Fruit fly (Drosophila melanogaster) whole organism, adult: Measurements from ENCODE around the gene Surf4.

Experiments
- CG11617 ChIP-seq: fragments of 200-800 bp; sonication (Bioruptor generic); optimal IDR thresholded peaks from 2 replicates; lab custom pipeline; 2017; ENCODE audit warnings: mild to moderate bottlenecking, missing biosample characterization, missing genetic modification reagents, missing genetic modification characterization
- CG12768 ChIP-seq: fragments of 200-800 bp; sonication (Bioruptor generic); optimal IDR thresholded peaks from 2 replicates; lab custom pipeline; 2017; ENCODE audit warnings: missing biosample characterization, missing genetic modification characterization, mild to moderate bottlenecking, moderate library complexity, missing genetic modification reagents
- CG14711 ChIP-seq: fragments of 200-800 bp; sonication (Bioruptor generic); optimal IDR thresholded peaks from 2 replicates; lab custom pipeline; 2018; ENCODE audit warnings: missing biosample characterization, mild to moderate bottlenecking, missing genetic modification characterization, moderate library complexity
- CG1620 ChIP-seq: fragments of 200-800 bp; sonication (Bioruptor generic); optimal IDR thresholded peaks from 2 replicates; lab custom pipeline; 2016; ENCODE audit warnings: missing biosample characterization, missing genetic modification characterization
- CG33017 ChIP-seq: fragments of 200-800 bp; sonication (Bioruptor generic); optimal IDR thresholded peaks from 2 replicates; lab custom pipeline; 2018; ENCODE audit warnings: missing biosample characterization, mild to moderate bottlenecking, missing genetic modification characterization, moderate library complexity
- CG5204 ChIP-seq: fragments of 200-800 bp; sonication (Bioruptor generic); optimal IDR thresholded peaks from 2 replicates; lab custom pipeline; 2016; ENCODE audit warnings: missing biosample characterization, missing genetic modification characterization
- CG7045 ChIP-seq: fragments of 200-800 bp; sonication (Bioruptor generic); optimal IDR thresholded peaks from 2 replicates; lab custom pipeline; 2017; ENCODE audit warnings: missing biosample characterization, mild to moderate bottlenecking, missing genetic modification characterization
- CG7101 ChIP-seq: fragments of 200-800 bp; sonication (Bioruptor generic); optimal IDR thresholded peaks from 2 replicates; lab custom pipeline; 2018; ENCODE audit warnings: missing biosample characterization, mild to moderate bottlenecking, missing genetic modification characterization, moderate library complexity
- Clk ChIP-seq: fragments of 200-800 bp; sonication (Bioruptor generic); optimal IDR thresholded peaks from 2 replicates; lab custom pipeline; 2017; ENCODE audit warnings: missing biosample characterization, missing genetic modification characterization
- Crg-1 ChIP-seq: fragments of 200-800 bp; sonication (Bioruptor generic); optimal IDR thresholded peaks from 2 replicates; lab custom pipeline; 2016; ENCODE audit warnings: missing biosample characterization, missing genetic modification characterization
- Hr96 ChIP-seq: fragments of 200-800 bp; sonication (Bioruptor generic); optimal IDR thresholded peaks from 2 replicates; lab custom pipeline; 2016; ENCODE audit warnings: missing biosample characterization, missing genetic modification characterization
- Mnt ChIP-seq: fragments of 200-800 bp; sonication (Bioruptor generic); optimal IDR thresholded peaks from 2 replicates; lab custom pipeline; 2016; ENCODE audit warnings: missing biosample characterization, mild to moderate bottlenecking, missing genetic modification characterization
- bab1 ChIP-seq: fragments of 200-800 bp; sonication (Bioruptor generic); optimal IDR thresholded peaks from 3 replicates; lab custom pipeline; 2019; ENCODE audit warnings: missing biosample characterization, mild to moderate bottlenecking, missing genetic modification characterization, moderate library complexity
- cic ChIP-seq: fragments of 200-800 bp; sonication (Bioruptor generic); optimal IDR thresholded peaks from 2 replicates; lab custom pipeline; 2017; ENCODE audit warnings: missing biosample characterization, mild to moderate bottlenecking, missing genetic modification characterization, moderate library complexity
- cnc ChIP-seq, 2 experiments: fragments of >200 bp; optimal IDR thresholded peaks; 2 replicates each; lab custom pipeline; 2017
- kay ChIP-seq: fragments of 200-800 bp; sonication (Bioruptor generic); peaks from one replicate; lab custom pipeline; 2016; ENCODE audit warnings: missing biosample characterization, missing genetic modification characterization, borderline replicate concordance
- ovo ChIP-seq: fragments of 200-800 bp; sonication (Bioruptor generic); optimal IDR thresholded peaks from 2 replicates; lab custom pipeline; 2016; ENCODE audit warnings: missing biosample characterization, missing genetic modification characterization
- pad ChIP-seq: fragments of 200-800 bp; sonication (Bioruptor generic); optimal IDR thresholded peaks from 3 replicates; lab custom pipeline; 2017; ENCODE audit warnings: missing biosample characterization, missing genetic modification characterization, mild to moderate bottlenecking, moderate library complexity, missing genetic modification reagents
- tj ChIP-seq: fragments of 200-800 bp; sonication (Bioruptor generic); optimal IDR thresholded peaks from 3 replicates; lab custom pipeline; 2017; ENCODE audit warnings: missing biosample characterization, mild to moderate bottlenecking, missing genetic modification characterization, moderate library complexity
- toe ChIP-seq: fragments of 200-800 bp; sonication (Bioruptor generic); optimal IDR thresholded peaks from 2 replicates; lab custom pipeline; 2016; ENCODE audit warnings: missing biosample characterization, missing genetic modification characterization

Gene Surf4

dm6 chr3R:15309924-15310323 is 36.1 kb downstream of the Surf4 start, which contains the start of gene Tm2:
Gene Tm2 (plus strand): TSS chr3R:15310193.
- no peak for TF ChIP-seq Clk (GFP tag; lab: Kevin White, UChicago)
- TF ChIP-seq CG14711 (tag; lab: Kevin White, UChicago), result no peak
- no peak for TF ChIP-seq bab1 (GFP tag; lab: Kevin White, UChicago)
- no peak for TF ChIP-seq CG12768 (GFP tag; lab: Kevin White, UChicago)
- no peak for TF ChIP-seq CG7101 (tag; lab: Kevin White, UChicago)
- no peak for TF ChIP-seq ovo (GFP tag; lab: Kevin White, UChicago)
- TF ChIP-seq kay (GFP tag; lab: Kevin White, UChicago), result no peak
- no peak for TF ChIP-seq cnc (optimal IDR thresholded peaks at IDR 0.05; lab: Kevin White, UChicago)
- no peak for TF ChIP-seq CG11617
- TF ChIP-seq CG7045, result no peak
- no peak for TF ChIP-seq toe
- no peak for TF ChIP-seq Mnt
- no peak for TF ChIP-seq pad (GFP tag; lab: Kevin White, UChicago)
- no peak for TF ChIP-seq CG1620
- TF ChIP-seq CG33017, result no peak
- no peak for TF ChIP-seq CG5204 (GFP tag; lab: Kevin White, UChicago)
- no peak for TF ChIP-seq cic (GFP tag; lab: Kevin White, UChicago)
- no peak for TF ChIP-seq tj

dm6 chr3R:15305246-15305645 is 40.7 kb downstream of the Surf4 start:
- TF ChIP-seq CG7045 (no peak), CG5204 (GFP tag; lab: Kevin White, UChicago) (no peak), Clk (GFP tag; lab: Kevin White, UChicago) (no peak), cic (GFP tag; lab: Kevin White, UChicago) (no peak), kay (GFP tag; lab: Kevin White, UChicago) (no peak), pad (GFP tag; lab: Kevin White, UChicago) (no peak), Mnt (no peak), tj (no peak), Crg-1 (GFP tag; lab: Kevin White, UChicago) (no peak), CG12768 (GFP tag; lab: Kevin White, UChicago) (no peak), ovo (GFP tag; lab: Kevin White, UChicago) (no peak), Hr96 (GFP tag; lab: Kevin White, UChicago) (no peak), CG33017 (no peak), CG14711 (tag; lab: Kevin White, UChicago) (no peak), CG1620 (no peak), toe (no peak), CG11617 (no peak), CG7101 (tag; lab: Kevin White, UChicago) (no peak), cnc (optimal IDR thresholded peaks at IDR 0.05; lab: Kevin White, UChicago) (no peak), bab1 (GFP tag; lab: Kevin White, UChicago) (no peak)

- TF ChIP-seq cnc (optimal IDR thresholded peaks at IDR 0.05; lab: Kevin White, UChicago) (no peak), toe (no peak), Mnt (peak; percentile 45), CG1620 (no peak), CG12768 (GFP tag; lab: Kevin White, UChicago) (peak; percentile 36), cic (GFP tag; lab: Kevin White, UChicago) (peak; percentile 50), pad (GFP tag; lab: Kevin White, UChicago) (peak; percentile 26), CG33017 (no peak), bab1 (GFP tag; lab: Kevin White, UChicago) (no peak), CG7045 (no peak), Hr96 (GFP tag; lab: Kevin White, UChicago) (no peak), kay (GFP tag; lab: Kevin White, UChicago) (peak; percentile 95), CG14711 (tag; lab: Kevin White, UChicago) (no peak)
These were observed 48.1 kb downstream of the Surf4 start for dm6 chr3R:15297904-15298303.

dm6 chr3R:15293878-15294350 is 52.1 kb downstream of the Surf4 start:
- no peak for TF ChIP-seq cnc (optimal IDR thresholded peaks at IDR 0.05; lab: Kevin White, UChicago)
- TF ChIP-seq Clk (GFP tag; lab: Kevin White, UChicago), result no peak
- no peak for TF ChIP-seq CG14711 (tag; lab: Kevin White, UChicago)
- TF ChIP-seq CG11617, result no peak
- TF ChIP-seq CG12768 (GFP tag; lab: Kevin White, UChicago), result no peak
- no peak for TF ChIP-seq tj
